Worm (Caenorhabditis elegans): ENCODE measurements around the gene mfn-1.

mfn-1 gene

ce11 chrII:11428599-11428998 is 43.2 kb downstream of the mfn-1 start:
- no peak for TF ChIP-seq ceh-45 (GFP tag; IDR thresholded peaks at IDR 0.05)
- no peak for TF ChIP-seq Y22D7AL.16 (tag; optimal IDR thresholded peaks at IDR 0.05)
- no peak for TF ChIP-seq sox-4 (tag; optimal IDR thresholded peaks at IDR 0.05)
- no peak for TF ChIP-seq ama-1 (optimal IDR thresholded peaks at IDR 0.05)
- TF ChIP-seq C08G9.2 (tag; optimal IDR thresholded peaks at IDR 0.05), result no peak
- TF ChIP-seq hlh-8 (tag; optimal IDR thresholded peaks at IDR 0.05), result no peak
- no peak for TF ChIP-seq hlh-13 (GFP tag; optimal IDR thresholded peaks at IDR 0.05)
- TF ChIP-seq ceh-48 (tag; optimal IDR thresholded peaks at IDR 0.05), result no peak

ce11 chrII:11427322-11427721 is 44.5 kb downstream of the mfn-1 start:
- no peak for TF ChIP-seq lin-11 (tag; optimal IDR thresholded peaks at IDR 0.05)
- no peak for TF ChIP-seq rnt-1 (tag; optimal IDR thresholded peaks at IDR 0.05)
- no peak for TF ChIP-seq npax-4 (tag; optimal IDR thresholded peaks at IDR 0.05)
- no peak for TF ChIP-seq odd-2 (tag; optimal IDR thresholded peaks at IDR 0.05)

DNA sequence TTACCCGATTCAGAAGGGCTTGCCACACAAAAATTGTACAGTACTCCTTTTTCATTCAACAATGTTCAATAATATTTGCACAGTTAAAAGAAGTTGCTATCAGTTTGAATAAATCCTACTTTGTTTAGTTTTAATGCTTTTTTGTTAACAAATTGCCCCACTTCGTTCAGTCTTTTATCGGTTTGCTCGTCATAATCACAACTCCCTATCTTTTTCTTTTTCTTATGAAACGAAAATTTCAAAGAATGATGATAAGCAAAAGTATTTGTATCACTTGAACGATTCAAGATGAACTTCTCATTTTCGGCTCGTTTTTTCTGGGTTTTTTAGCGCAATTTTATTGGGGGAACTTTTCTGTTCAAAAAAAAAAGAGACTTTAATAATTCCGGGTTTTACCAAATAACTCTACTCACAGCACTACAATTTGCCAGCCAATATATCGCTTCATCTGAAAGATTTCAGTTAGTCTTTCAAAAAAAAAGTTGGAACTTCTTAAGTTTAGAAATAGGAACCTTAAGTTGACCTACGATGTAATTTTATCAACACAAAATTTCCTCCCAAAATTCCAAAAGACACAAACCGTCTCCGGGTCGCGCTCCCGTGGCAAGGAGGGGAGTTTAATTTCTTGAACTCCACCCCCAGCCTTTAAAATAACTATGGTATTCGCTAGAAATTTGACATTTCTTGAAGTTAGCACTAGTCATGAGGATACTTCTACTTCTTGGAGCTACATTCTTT is 47.1 kb downstream of the mfn-1 start, which contains the start of gene C05D12.3:
Gene C05D12.3, plus strand, starts transcription at position 688 of the 738 bp plus-strand sequence.
- TF ChIP-seq sox-4 (tag; optimal IDR thresholded peaks at IDR 0.05) (no peak), sdc-2 (tag; optimal IDR thresholded peaks at IDR 0.05) (no peak), ama-1 (optimal IDR thresholded peaks at IDR 0.05) (no peak), hlh-8 (tag; optimal IDR thresholded peaks at IDR 0.05) (no peak), tbx-2 (tag; optimal IDR thresholded peaks at IDR 0.05) (no peak), C38D4.7 (GFP tag; optimal IDR thresholded peaks at IDR 0.05) (no peak), ceh-48 (tag; optimal IDR thresholded peaks at IDR 0.05) (no peak), zip-5 (tag; optimal IDR thresholded peaks at IDR 0.05) (no peak), ztf-16 (tag; optimal IDR thresholded peaks at IDR 0.05) (no peak), unc-42 (tag; optimal IDR thresholded peaks at IDR 0.05) (no peak), pat-9 (tag; optimal IDR thresholded peaks at IDR 0.05) (no peak), ceh-9 (tag; optimal IDR thresholded peaks at IDR 0.05) (no peak), ahr-1 (tag; optimal IDR thresholded peaks at IDR 0.05) (no peak), lin-11 (tag; optimal IDR thresholded peaks at IDR 0.05) (no peak)

ce11 chrII:11424032-11424431 is 47.8 kb downstream of the mfn-1 start:
- TF ChIP-seq hlh-15 (tag; optimal IDR thresholded peaks at IDR 0.05) (no peak), elt-4 (tag; optimal IDR thresholded peaks at IDR 0.05) (no peak), ceh-30 (tag; optimal IDR thresholded peaks at IDR 0.05) (no peak), pha-4 (tag; optimal IDR thresholded peaks at IDR 0.05) (no peak), unc-3 (GFP tag; conservative IDR thresholded peaks at IDR 0.05) (no peak), unc-3 (tag; optimal IDR thresholded peaks at IDR 0.05) (no peak), sox-4 (tag; optimal IDR thresholded peaks at IDR 0.05) (no peak)

Data from whole organism, late embryonic.